Fruit fly (Drosophila melanogaster): ENCODE measurements around the gene emb.

Gene emb

DNA sequence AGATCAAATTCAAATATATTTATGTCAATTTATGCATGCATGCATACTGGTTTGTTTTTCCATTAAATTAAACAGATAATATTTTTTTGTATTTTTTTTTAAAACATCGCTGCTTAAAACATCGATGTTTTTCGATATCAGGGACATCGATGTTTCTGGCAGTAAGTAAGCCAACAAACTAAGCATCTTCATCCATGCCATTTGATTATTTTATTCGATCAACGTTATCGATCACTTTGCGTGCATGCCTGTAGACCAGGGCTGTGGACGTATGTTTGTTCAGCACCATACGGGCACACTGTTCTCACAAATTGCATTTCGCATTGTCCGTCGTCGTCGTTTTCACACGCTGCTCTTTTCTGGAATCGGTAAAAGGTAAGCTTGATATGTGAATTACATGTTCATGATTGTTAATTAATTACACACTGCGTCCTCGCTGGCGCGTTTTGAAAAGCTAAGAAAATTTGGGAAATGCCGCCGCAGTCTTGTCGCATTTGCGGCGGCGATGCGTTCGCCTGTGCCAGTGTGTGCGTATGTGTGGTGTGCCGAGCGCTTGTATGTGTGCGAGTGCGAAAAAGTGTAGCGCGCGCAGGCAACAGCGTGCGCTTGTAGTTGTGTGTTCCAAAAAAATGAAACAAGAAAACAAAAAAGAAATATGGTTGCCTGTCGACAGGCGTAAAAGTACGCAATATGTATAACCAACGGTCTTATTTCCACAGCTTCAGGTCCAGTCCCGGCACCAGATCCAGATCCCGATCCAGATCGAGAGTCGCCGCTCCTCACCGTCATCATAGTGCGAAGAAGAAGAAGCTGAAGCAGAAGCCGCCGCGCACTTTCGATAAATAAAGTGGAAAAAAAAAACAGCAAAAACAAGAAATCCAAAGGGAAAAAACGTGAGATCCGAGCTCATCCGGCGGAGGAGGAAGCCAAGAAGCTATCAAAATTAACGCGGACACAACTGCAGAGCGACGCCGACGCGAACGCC, at the start of gene emb (continued):
- TF ChIP-seq CG7963 (GFP tag; IDR thresholded peaks at IDR 0.05; ENCODE audit: partially characterized antibody) (peak; percentile 99), CG17829 (tag; optimal IDR thresholded peaks at IDR 0.05) (peak; percentile 71), CG17802 (tag; optimal IDR thresholded peaks at IDR 0.05) (peak; percentile 40), CG7357 (GFP tag; IDR thresholded peaks at IDR 0.05) (no peak), CG6765 (GFP tag; optimal IDR thresholded peaks at IDR 0.05) (no peak), CG5245 (GFP tag; optimal IDR thresholded peaks at IDR 0.05) (no peak), odd (GFP tag; optimal IDR thresholded peaks at IDR 0.05) (no peak), dmrt11E (tag; optimal IDR thresholded peaks at IDR 0.05) (peak; percentile 48), onecut (GFP tag; IDR thresholded peaks at IDR 0.05) (peak; percentile 1; the same call in 1 of the 2 replicates), CG7786 (GFP tag; optimal IDR thresholded peaks at IDR 0.05) (peak; percentile 50), crp (GFP tag; optimal IDR thresholded peaks at IDR 0.05) (peak in 1 of 2 experiments; percentile 21), Antp (GFP tag; optimal IDR thresholded peaks at IDR 0.05) (peak; percentile 59), lbe (GFP tag; optimal IDR thresholded peaks at IDR 0.05) (peak; percentile 7), CG10147 (GFP tag; optimal IDR thresholded peaks at IDR 0.05) (no peak), PHDP (tag; optimal IDR thresholded peaks at IDR 0.05) (no peak), ato (GFP tag; IDR thresholded peaks at IDR 0.05; ENCODE audit: partially characterized antibody) (peak; percentile 99), CG11398 (GFP tag; optimal IDR thresholded peaks at IDR 0.05) (no peak), sna (GFP tag; IDR thresholded peaks at IDR 0.05; ENCODE audit: partially characterized antibody) (peak; percentile 93), CG13123 (GFP tag; optimal IDR thresholded peaks at IDR 0.05) (no peak), stwl (tag; optimal IDR thresholded peaks at IDR 0.05) (peak; percentile 98), C15 (GFP tag; IDR thresholded peaks at IDR 0.05) (no peak), ro (GFP tag; IDR thresholded peaks at IDR 0.05) (no peak), Pdp1 (GFP tag; optimal IDR thresholded peaks at IDR 0.05) (peak in 1 of 2 experiments; percentile 17), CG42726 (GFP tag; IDR thresholded peaks at IDR 0.05; ENCODE audit: partially characterized antibody) (peak; percentile 88), CG3407 (GFP tag; optimal IDR thresholded peaks at IDR 0.05) (no peak), Dfd (GFP tag; optimal IDR thresholded peaks at IDR 0.05) (no peak), cwo (GFP tag; optimal IDR thresholded peaks at IDR 0.05) (no peak), Rfx (GFP tag; IDR thresholded peaks at IDR 0.05) (peak; percentile 69), CG5180 (GFP tag; optimal IDR thresholded peaks at IDR 0.05) (peak; percentile 94), ssp (GFP tag; IDR thresholded peaks at IDR 0.05) (peak; percentile 68), trem (tag; optimal IDR thresholded peaks at IDR 0.05) (peak; percentile 68), CG4820 (GFP tag; optimal IDR thresholded peaks at IDR 0.05) (peak; percentile 48), repo (GFP tag; optimal IDR thresholded peaks at IDR 0.05) (peak; percentile 19), chn (GFP tag; optimal IDR thresholded peaks at IDR 0.05) (peak; percentile 52), fd96Cb (tag; optimal IDR thresholded peaks at IDR 0.05) (peak; percentile 7), zf30C (GFP tag; optimal IDR thresholded peaks at IDR 0.05) (no peak), CG2889 (GFP tag; IDR thresholded peaks at IDR 0.05) (no peak), CG15696 (tag; optimal IDR thresholded peaks at IDR 0.05) (no peak), B-H1 (GFP tag; IDR thresholded peaks at IDR 0.05) (no peak), pfk (GFP tag; optimal IDR thresholded peaks at IDR 0.05) (no peak), bab2 (GFP tag; optimal IDR thresholded peaks at IDR 0.05) (peak; percentile 43), TFAM (GFP tag; optimal IDR thresholded peaks at IDR 0.05) (no peak), Nf-YC (tag; optimal IDR thresholded peaks at IDR 0.05) (no peak), CG3163 (GFP tag; optimal IDR thresholded peaks at IDR 0.05) (peak; percentile 24), Usf (GFP tag; optimal IDR thresholded peaks at IDR 0.05) (no peak), D19B (GFP tag; optimal IDR thresholded peaks at IDR 0.05) (no peak), ac (GFP tag; optimal IDR thresholded peaks at IDR 0.05) (no peak)
